Worm (Caenorhabditis elegans) whole organism, L1 larva: ENCODE measurements around the gene K02E11.6.

Source experiments
- C34B4.2 ChIP-seq: sonication (generic microtip); optimal IDR thresholded peaks from 2 replicates; lab custom pipeline; 2017; ENCODE audit warnings: mild to moderate bottlenecking, missing genetic modification characterization, missing compliant biosample characterization
- ama-1 ChIP-seq: fragments of 150-350 bp; optimal IDR thresholded peaks from 2 replicates; lab custom pipeline; 2014
- blmp-1 ChIP-seq: fragments of 150-350 bp; optimal IDR thresholded peaks from 2 replicates; lab custom pipeline; 2014; ENCODE audit warnings: missing biosample characterization, missing genetic modification characterization
- ceh-63 ChIP-seq: fragments of 200-800 bp; sonication (Bioruptor generic); optimal IDR thresholded peaks from 2 replicates; lab custom pipeline; 2018; ENCODE audit warnings: mild to moderate bottlenecking, missing genetic modification characterization, missing compliant biosample characterization
- ces-1 ChIP-seq: fragments of 150-350 bp; optimal IDR thresholded peaks from 2 replicates; lab custom pipeline; 2014; ENCODE audit warnings: missing biosample characterization, missing genetic modification reagents, missing genetic modification characterization
- dpl-1 ChIP-seq, 3 experiments: fragments of 150-350 bp in 2 of 3; sonication (generic microtip) in 1 of 3; optimal IDR thresholded peaks; 2 replicates each; lab custom pipeline; 2014 to 2017; ENCODE audit warnings: missing biosample characterization in 3 of 3, missing genetic modification characterization in 3 of 3, missing genetic modification reagents in 3 of 3
- efl-1 ChIP-seq, 4 experiments: fragments of 150-350 bp; optimal IDR thresholded peaks in 3 of 4; peaks in 1 of 4; 1 replicate in 1 of 4; 2 replicates in 3 of 4; lab custom pipeline; 2014; ENCODE audit warnings: missing biosample characterization in 2 of 4, missing genetic modification characterization in 2 of 4, missing genetic modification reagents in 2 of 4
- egl-13 ChIP-seq: sonication (generic microtip); optimal IDR thresholded peaks from 2 replicates; lab custom pipeline; 2016; ENCODE audit warnings: missing genotype, missing genetic modification reagents, missing genetic modification characterization, missing compliant biosample characterization
- elt-2 ChIP-seq: sonication (generic microtip); optimal IDR thresholded peaks from 2 replicates; lab custom pipeline; 2016; ENCODE audit warnings: missing genetic modification characterization, mild to moderate bottlenecking, inconsistent platforms, missing compliant biosample characterization, missing genetic modification reagents
- elt-3 ChIP-seq, 6 experiments: fragments of 150-350 bp in 1 of 6; sonication (generic microtip); optimal IDR thresholded peaks; 2 replicates each; lab custom pipeline; 2017 to 2018; ENCODE audit warnings: missing biosample characterization in 6 of 6, missing genetic modification characterization in 6 of 6, inconsistent platforms in 1 of 6
- fkh-10 ChIP-seq: sonication (generic microtip); optimal IDR thresholded peaks from 2 replicates; lab custom pipeline; 2017; ENCODE audit warnings: missing biosample characterization, missing genetic modification reagents, missing genetic modification characterization
- fkh-4 ChIP-seq: sonication (generic microtip); optimal IDR thresholded peaks from 2 replicates; lab custom pipeline; 2016; ENCODE audit warnings: missing compliant biosample characterization, missing genetic modification characterization, borderline replicate concordance
- fkh-8 ChIP-seq: sonication (generic microtip); optimal IDR thresholded peaks from 2 replicates; lab custom pipeline; 2016; ENCODE audit warnings: mild to moderate bottlenecking, missing genetic modification characterization, missing compliant biosample characterization
- hlh-4 ChIP-seq: sonication (generic microtip); optimal IDR thresholded peaks from 2 replicates; lab custom pipeline; 2016; ENCODE audit warnings: mild to moderate bottlenecking, missing genetic modification characterization, missing compliant biosample characterization
- irx-1 ChIP-seq: sonication (generic microtip); optimal IDR thresholded peaks from 2 replicates; lab custom pipeline; 2016; ENCODE audit warnings: missing genetic modification characterization, missing compliant biosample characterization
- isw-1 ChIP-seq: fragments of 200-800 bp; sonication (Bioruptor generic); IDR thresholded peaks from 2 replicates; pipeline ENCODE4 v1.3.6; 2022; ENCODE audit warnings: missing genetic modification characterization, missing compliant biosample characterization
- lin-15B ChIP-seq: fragments of 150-350 bp; sonication (generic microtip); optimal IDR thresholded peaks from 3 replicates; lab custom pipeline; 2014; ENCODE audit warnings: missing biosample characterization, missing genetic modification characterization
- lir-3 ChIP-seq: sonication (generic microtip); optimal IDR thresholded peaks from 2 replicates; lab custom pipeline; 2016; ENCODE audit warnings: mild to moderate bottlenecking, missing genetic modification characterization, moderate library complexity, missing compliant biosample characterization; ENCODE audit not compliant: poor library complexity
- mdl-1 ChIP-seq, 2 experiments: fragments of 150-350 bp; optimal IDR thresholded peaks; 2 replicates each; lab custom pipeline; 2014 to 2017; ENCODE audit warnings: missing biosample characterization in 2 of 2, missing genetic modification characterization in 2 of 2, inconsistent platforms in 1 of 2
- mef-2 ChIP-seq: fragments of 150-350 bp; optimal IDR thresholded peaks from 2 replicates; lab custom pipeline; 2014; ENCODE audit warnings: missing biosample characterization, missing genetic modification characterization
- nhr-19 ChIP-seq: fragments of 200-800 bp; sonication (Bioruptor generic); conservative IDR thresholded peaks from 2 replicates; pipeline ENCODE4 v1.3.6; 2022; ENCODE audit warnings: missing genetic modification characterization, missing compliant biosample characterization
- nhr-20 ChIP-seq: sonication (generic microtip); optimal IDR thresholded peaks from 2 replicates; lab custom pipeline; 2016; ENCODE audit warnings: mild to moderate bottlenecking, missing genetic modification characterization, missing compliant biosample characterization
- nhr-28 ChIP-seq: fragments of 150-350 bp; optimal IDR thresholded peaks from 2 replicates; lab custom pipeline; 2014; ENCODE audit warnings: missing biosample characterization, missing genetic modification characterization
- nhr-71 ChIP-seq: sonication (generic microtip); optimal IDR thresholded peaks from 2 replicates; lab custom pipeline; 2016; ENCODE audit warnings: mild to moderate bottlenecking, missing genetic modification characterization, moderate library complexity, missing compliant biosample characterization
- nhr-76 ChIP-seq: sonication (generic microtip); optimal IDR thresholded peaks from 2 replicates; lab custom pipeline; 2017; ENCODE audit warnings: missing biosample characterization, missing genetic modification characterization
- nhr-85 ChIP-seq: sonication (generic microtip); peaks from one replicate; lab custom pipeline; 2016; ENCODE audit warnings: missing genetic modification characterization, inconsistent platforms, missing compliant biosample characterization
- pag-3 ChIP-seq: sonication (generic microtip); optimal IDR thresholded peaks from 2 replicates; lab custom pipeline; 2017; ENCODE audit warnings: missing genetic modification characterization, mild to moderate bottlenecking, missing compliant biosample characterization, antibody characterized with exemption, borderline replicate concordance; ENCODE audit not compliant: insufficient read depth
- snu-23 ChIP-seq: sonication (generic microtip); optimal IDR thresholded peaks from 2 replicates; lab custom pipeline; 2016; ENCODE audit warnings: missing genetic modification characterization, missing compliant biosample characterization
- sup-37 ChIP-seq: fragments of 200-800 bp; sonication (Bioruptor generic); optimal IDR thresholded peaks from 2 replicates; lab custom pipeline; 2018; ENCODE audit warnings: mild to moderate bottlenecking, missing genetic modification characterization, missing compliant biosample characterization
- swsn-7 ChIP-seq: sonication (generic microtip); optimal IDR thresholded peaks from 2 replicates; lab custom pipeline; 2016; ENCODE audit warnings: missing genetic modification characterization, missing compliant biosample characterization
- tbx-2 ChIP-seq: sonication (generic microtip); optimal IDR thresholded peaks from 2 replicates; lab custom pipeline; 2016; ENCODE audit warnings: missing genetic modification characterization, missing compliant biosample characterization
- tlp-1 ChIP-seq: fragments of 150-350 bp; optimal IDR thresholded peaks from 2 replicates; lab custom pipeline; 2014; ENCODE audit warnings: missing biosample characterization, missing genetic modification characterization
- unc-130 ChIP-seq: fragments of 150-350 bp; optimal IDR thresholded peaks from 2 replicates; lab custom pipeline; 2017; ENCODE audit warnings: missing biosample characterization, missing genetic modification characterization, inconsistent platforms
- unc-30 ChIP-seq: sonication (generic microtip); optimal IDR thresholded peaks from 2 replicates; lab custom pipeline; 2017; ENCODE audit warnings: missing biosample characterization, missing genetic modification characterization
- unc-86 ChIP-seq: sonication (generic microtip); optimal IDR thresholded peaks from 2 replicates; lab custom pipeline; 2016; ENCODE audit warnings: missing genetic modification characterization, missing compliant biosample characterization
- unc-98 ChIP-seq: fragments of 200-800 bp; sonication (Bioruptor generic); IDR thresholded peaks from 2 replicates; pipeline ENCODE4 v1.3.6; 2022; ENCODE audit warnings: missing genetic modification characterization, missing compliant biosample characterization
- vab-15 ChIP-seq: sonication (generic microtip); optimal IDR thresholded peaks from 2 replicates; lab custom pipeline; 2017; ENCODE audit warnings: missing genotype, mild to moderate bottlenecking, missing genetic modification characterization, missing compliant biosample characterization
- xbp-1 ChIP-seq: sonication (generic microtip); optimal IDR thresholded peaks from 2 replicates; lab custom pipeline; 2016; ENCODE audit warnings: missing genetic modification characterization, missing compliant biosample characterization

Gene K02E11.6

DNA sequence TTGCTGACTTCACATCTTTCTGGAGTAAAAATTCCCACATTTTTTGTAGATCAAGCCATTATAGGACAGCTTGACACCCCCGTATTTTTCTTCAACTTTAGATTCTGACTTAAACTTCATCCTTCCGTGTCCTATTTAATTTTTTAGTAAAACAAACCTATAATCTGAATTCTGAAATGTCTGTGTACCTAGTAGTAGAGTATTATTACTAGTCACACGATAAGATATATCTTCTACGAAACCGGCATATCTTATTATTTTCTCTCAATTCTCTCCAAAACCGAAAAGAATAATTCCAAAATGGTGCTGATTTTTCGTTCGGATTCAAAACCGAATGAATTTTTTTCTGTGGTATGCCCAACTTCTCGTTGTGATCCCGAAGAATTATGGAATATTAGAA, 45.8 kb downstream of the K02E11.6 start, which contains the start of gene F14D7.9:
Gene F14D7.9, plus strand, starts transcription at position 301 of the 400 bp plus-strand sequence.
- TF ChIP-seq nhr-71 (tag; lab: Kevin White, UChicago), result no peak
- no peak for TF ChIP-seq isw-1 (GFP tag; lab: Robert Waterston, UW)
- no peak for TF ChIP-seq nhr-19 (GFP tag; lab: Robert Waterston, UW)
- no peak for TF ChIP-seq vab-15 (tag; lab: Kevin White, UChicago)
- no peak for TF ChIP-seq fkh-10 (GFP tag; lab: Kevin White, UChicago)
- no peak for TF ChIP-seq ceh-63
- no peak for TF ChIP-seq tlp-1
- TF ChIP-seq pag-3 (tag; lab: Kevin White, UChicago), result no peak
- no peak for TF ChIP-seq irx-1
- TF ChIP-seq fkh-4 (tag; lab: Kevin White, UChicago), result no peak
- TF ChIP-seq dpl-1 (GFP tag; optimal IDR thresholded peaks at IDR 0.05; lab: Kevin White, UChicago), result no peak
- no peak for TF ChIP-seq hlh-4
- TF ChIP-seq elt-3 (tag; optimal IDR thresholded peaks at IDR 0.05; lab: Kevin White, UChicago), result no peak
- TF ChIP-seq sup-37 (GFP tag; lab: Kevin White, UChicago), result no peak
- TF ChIP-seq nhr-76 (tag; lab: Kevin White, UChicago), result no peak
- no peak for TF ChIP-seq mdl-1 (tag; optimal IDR thresholded peaks at IDR 0.05; lab: Kevin White, UChicago)

DNA sequence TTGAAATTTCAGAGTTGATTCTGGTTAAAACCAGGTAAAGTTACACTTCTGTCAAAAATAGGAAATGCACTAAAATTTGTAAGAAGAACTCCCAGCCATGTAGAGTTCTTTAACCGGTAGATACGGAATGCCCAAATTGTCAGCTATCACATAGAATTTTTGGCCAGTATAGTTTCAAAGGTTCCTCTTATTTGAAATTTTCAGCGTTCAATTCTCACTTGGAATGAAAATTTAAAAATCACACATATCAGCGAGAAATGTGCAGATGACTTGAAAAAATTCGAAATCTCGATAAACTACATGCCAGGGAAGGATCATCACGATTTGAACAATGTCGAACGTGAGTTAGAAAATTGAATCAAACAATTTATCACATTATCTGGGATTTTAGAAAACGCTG, 47.9 kb downstream of the K02E11.6 start, which contains the start of gene F14D7.3:
Gene F14D7.3, plus strand, starts transcription at position 301 of the 400 bp plus-strand sequence.
- TF ChIP-seq unc-130 (tag; lab: Kevin White, UChicago), result no peak
- TF ChIP-seq ama-1 (lab: Kevin White, UChicago), result no peak
- TF ChIP-seq snu-23 (GFP tag; lab: Kevin White, UChicago), result no peak
- TF ChIP-seq mef-2 (tag; lab: Kevin White, UChicago), result no peak
- no peak for TF ChIP-seq nhr-28 (tag; lab: Kevin White, UChicago)
- no peak for TF ChIP-seq swsn-7
- no peak for TF ChIP-seq lir-3 (tag; lab: Kevin White, UChicago)
- no peak for TF ChIP-seq unc-98
- TF ChIP-seq xbp-1 (tag; lab: Kevin White, UChicago), result no peak
- no peak for TF ChIP-seq blmp-1
- no peak for TF ChIP-seq tbx-2
- no peak for TF ChIP-seq unc-30 (tag; lab: Kevin White, UChicago)
- no peak for TF ChIP-seq egl-13 (tag; lab: Kevin White, UChicago)
- TF ChIP-seq sup-37 (GFP tag; lab: Kevin White, UChicago), result no peak
- no peak for TF ChIP-seq nhr-20 (tag; lab: Kevin White, UChicago)
- TF ChIP-seq unc-86 (tag; lab: Kevin White, UChicago), result no peak
- TF ChIP-seq, all 84 proteins: peak for 0

DNA sequence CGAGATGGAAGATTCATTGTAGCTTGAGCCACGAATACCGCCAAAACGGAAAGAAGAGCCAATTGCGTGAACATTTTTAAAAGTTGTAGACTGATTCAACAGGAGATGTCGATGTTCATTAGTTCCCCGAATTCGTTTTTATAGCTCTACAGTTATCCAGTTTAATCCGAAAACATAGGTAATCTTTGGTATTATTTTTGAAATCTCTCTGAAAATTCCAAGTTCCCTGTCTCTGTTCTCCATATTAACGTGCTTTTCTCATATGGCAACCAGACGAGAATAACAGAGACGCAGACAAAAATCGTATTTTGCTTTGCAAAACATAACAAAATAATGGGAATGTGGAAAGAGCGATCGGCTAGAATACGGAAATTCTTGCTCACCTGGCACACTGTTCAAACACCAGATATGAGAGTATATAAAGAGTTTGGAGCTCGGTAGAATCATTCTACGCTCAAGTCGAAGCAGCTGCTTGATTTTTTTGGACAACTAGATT, 51.0 kb downstream of the K02E11.6 start, which contains the start of the genes spig-3 and F14D7.12:
Gene spig-3, minus strand, starts transcription at position 101 of the 496 bp plus-strand sequence.
Gene F14D7.12, plus strand, starts transcription at position 446 of the 496 bp plus-strand sequence.
- TF ChIP-seq efl-1 (optimal IDR thresholded peaks at IDR 0.05; lab: Kevin White, UChicago), result no peak
- TF ChIP-seq efl-1 (GFP tag; optimal IDR thresholded peaks at IDR 0.05 in 1 of 2; lab: Kevin White, UChicago), result peak in 1 of 2 experiments; percentile 49
- no peak for TF ChIP-seq nhr-85 (tag; lab: Kevin White, UChicago)

ce11 chrV:14301076-14301475, 52.5 kb downstream of the K02E11.6 start, which contains the start of gene F14D7.6:
TSS of gene F14D7.6 (plus strand) at chrV:14301413.
- peak; percentile 4 for TF ChIP-seq elt-2 (tag; lab: Kevin White, UChicago)
- no peak for TF ChIP-seq fkh-8 (tag; lab: Kevin White, UChicago)
- no peak for TF ChIP-seq lin-15B
- TF ChIP-seq unc-86 (tag; lab: Kevin White, UChicago), result no peak
- no peak for TF ChIP-seq C34B4.2 (tag; lab: Kevin White, UChicago)
- TF ChIP-seq ces-1 (GFP tag; lab: Kevin White, UChicago), result no peak
- no peak for TF ChIP-seq fkh-4 (tag; lab: Kevin White, UChicago)
